Fruit fly (Drosophila melanogaster): ENCODE results near the gene CG14693.

Gene CG14693

dm6 chr3R:10784058-10784499 lies 30.8 kb downstream of the CG14693 start, which contains the start of the genes mRpL37 and Rbp1 (continued):
- TF ChIP-seq cas (GFP tag; IDR thresholded peaks at IDR 0.05) = no peak
- no peak for TF ChIP-seq fd102C (GFP tag; optimal IDR thresholded peaks at IDR 0.05)
- peak; percentile 71 for TF ChIP-seq CG8290 (GFP tag; optimal IDR thresholded peaks at IDR 0.05)
- TF ChIP-seq CG8290 (tag; optimal IDR thresholded peaks at IDR 0.05) = no peak
- peak; percentile 76 for TF ChIP-seq Nf-YC (tag; optimal IDR thresholded peaks at IDR 0.05)
- peak; percentile 71 for TF ChIP-seq CG9797 (GFP tag; optimal IDR thresholded peaks at IDR 0.05)
- peak; percentile 43 for TF ChIP-seq Spps (tag; optimal IDR thresholded peaks at IDR 0.05)
- peak; percentile 80 for TF ChIP-seq croc (GFP tag; conservative IDR thresholded peaks at IDR 0.05)
- TF ChIP-seq unpg (GFP tag; optimal IDR thresholded peaks at IDR 0.05) = peak; percentile 69
- peak; percentile 80 for TF ChIP-seq CG33557 (GFP tag; optimal IDR thresholded peaks at IDR 0.05)
- TF ChIP-seq dmrt11E (tag; optimal IDR thresholded peaks at IDR 0.05) = peak; percentile 83
- TF ChIP-seq ems (GFP tag; optimal IDR thresholded peaks at IDR 0.05) = peak; percentile 88
- TF ChIP-seq lov (optimal IDR thresholded peaks at IDR 0.05) = no peak
- no peak for TF ChIP-seq lov (GFP tag; IDR thresholded peaks at IDR 0.05)
- TF ChIP-seq CG17186 (GFP tag; optimal IDR thresholded peaks at IDR 0.05) = peak; percentile 21
- peak; percentile 68; the same call in 1 of the 2 replicates for TF ChIP-seq E2f1 (GFP tag; IDR thresholded peaks at IDR 0.05)
- peak; percentile 72 for TF ChIP-seq Sox100B (GFP tag; optimal IDR thresholded peaks at IDR 0.05)
- no peak for TF ChIP-seq sc (optimal IDR thresholded peaks at IDR 0.05)
- peak; percentile 43 for TF ChIP-seq sc (GFP tag; optimal IDR thresholded peaks at IDR 0.05)
- TF ChIP-seq usp (GFP tag; optimal IDR thresholded peaks at IDR 0.05) = no peak
- no peak for TF ChIP-seq Lim3 (GFP tag; IDR thresholded peaks at IDR 0.05)
- peak; percentile 54 for TF ChIP-seq Ets97D (GFP tag; optimal IDR thresholded peaks at IDR 0.05)
- peak; percentile 76 for TF ChIP-seq CG1602 (GFP tag; optimal IDR thresholded peaks at IDR 0.05)

dm6 chr3R:10782167-10782566 lies 32.7 kb downstream of the CG14693 start, which contains the start of gene CG42633:
TSS of gene CG42633 (minus strand) at chr3R:10782267.
- TF ChIP-seq p53 (GFP tag; optimal IDR thresholded peaks at IDR 0.05) (no peak), CG5180 (GFP tag; optimal IDR thresholded peaks at IDR 0.05) (no peak), Atf3 (GFP tag; optimal IDR thresholded peaks at IDR 0.05) (no peak), CG12236 (GFP tag; optimal IDR thresholded peaks at IDR 0.05) (no peak), Sry-β (GFP tag; optimal IDR thresholded peaks at IDR 0.05) (no peak), wek (GFP tag; optimal IDR thresholded peaks at IDR 0.05) (no peak), pfk (GFP tag; optimal IDR thresholded peaks at IDR 0.05) (no peak), dmrt99B (tag; optimal IDR thresholded peaks at IDR 0.05) (no peak)

- TF ChIP-seq CG3065 (GFP tag; optimal IDR thresholded peaks at IDR 0.05) (no peak), CG12104 (GFP tag; optimal IDR thresholded peaks at IDR 0.05) (no peak), ab (GFP tag; optimal IDR thresholded peaks at IDR 0.05) (no peak), CG5180 (GFP tag; optimal IDR thresholded peaks at IDR 0.05) (peak; percentile 67), Ets65A (GFP tag) (peak; percentile 69), CG13894 (tag; optimal IDR thresholded peaks at IDR 0.05) (no peak)
Observed at dm6 chr3R:10780161-10780560, 34.7 kb downstream of the CG14693 start.

dm6 chr3R:10779269-10779668 lies 35.6 kb downstream of the CG14693 start, which contains the start of gene Desi:
TSS of gene Desi (plus strand) at chr3R:10779569.
- TF ChIP-seq grau (tag; optimal IDR thresholded peaks at IDR 0.05) (no peak), sens (GFP tag) (no peak), nerfin-2 (GFP tag; IDR thresholded peaks at IDR 0.05; ENCODE audit: partially characterized antibody) (no peak), ftz-f1 (GFP tag; optimal IDR thresholded peaks at IDR 0.05) (no peak), CG1602 (GFP tag; optimal IDR thresholded peaks at IDR 0.05) (no peak), CG31441 (GFP tag; IDR thresholded peaks at IDR 0.05) (no peak), row (GFP tag; IDR thresholded peaks at IDR 0.05) (no peak), CG6683 (GFP tag; optimal IDR thresholded peaks at IDR 0.05) (no peak), chm (GFP tag; IDR thresholded peaks at IDR 0.05) (no peak), repo (GFP tag; optimal IDR thresholded peaks at IDR 0.05) (no peak)
